Worm (Caenorhabditis elegans) whole organism, L2 larva: ENCODE data around the gene him-10.
A peak's percentile ranks its signal among the peaks of the same experiment; 100 is the strongest.

Source experiments
- C34F6.9 ChIP-seq: fragments of 150-350 bp; optimal IDR thresholded peaks from 2 replicates; lab custom pipeline; 2014; ENCODE audit warnings: missing biosample characterization, missing genetic modification characterization
- F13H6.1 ChIP-seq: sonication (generic microtip); optimal IDR thresholded peaks from 2 replicates; lab custom pipeline; 2016; ENCODE audit warnings: missing genetic modification characterization, missing compliant biosample characterization
- R02D3.7 ChIP-seq: fragments of 150-350 bp; optimal IDR thresholded peaks from 2 replicates; lab custom pipeline; 2014; ENCODE audit warnings: missing biosample characterization, missing genetic modification characterization
- Y55F3AM.14 ChIP-seq: fragments of 200-800 bp; sonication (Bioruptor generic); optimal IDR thresholded peaks from 2 replicates; lab custom pipeline; 2018; ENCODE audit warnings: mild to moderate bottlenecking, missing genetic modification characterization, missing compliant biosample characterization
- ZK546.5 ChIP-seq: sonication (generic microtip); optimal IDR thresholded peaks from 2 replicates; lab custom pipeline; 2017; ENCODE audit warnings: missing biosample characterization, missing genetic modification characterization
- alr-1 ChIP-seq: fragments of 150-350 bp; optimal IDR thresholded peaks from 2 replicates; lab custom pipeline; 2014; ENCODE audit warnings: missing biosample characterization, missing genetic modification characterization
- aly-2 ChIP-seq: fragments of 150-350 bp; optimal IDR thresholded peaks from 2 replicates; lab custom pipeline; 2014; ENCODE audit warnings: missing biosample characterization, missing genetic modification characterization
- ama-1 ChIP-seq: fragments of 150-350 bp; optimal IDR thresholded peaks from 2 replicates; lab custom pipeline; 2018; ENCODE audit warnings: inconsistent platforms
- blmp-1 ChIP-seq: sonication (generic microtip); optimal IDR thresholded peaks from 2 replicates; lab custom pipeline; 2017; ENCODE audit warnings: missing genetic modification characterization, mild to moderate bottlenecking, missing compliant biosample characterization, antibody characterized with exemption, moderate library complexity; ENCODE audit not compliant: insufficient read depth
- ceh-16 ChIP-seq: fragments of 150-350 bp; optimal IDR thresholded peaks from 2 replicates; lab custom pipeline; 2014; ENCODE audit warnings: missing biosample characterization, missing genetic modification characterization
- ceh-82 ChIP-seq: fragments of 150-350 bp; optimal IDR thresholded peaks from 2 replicates; lab custom pipeline; 2014; ENCODE audit warnings: missing biosample characterization, missing genetic modification characterization
- crh-2 ChIP-seq: sonication (generic microtip); optimal IDR thresholded peaks from 2 replicates; lab custom pipeline; 2017; ENCODE audit warnings: missing biosample characterization, missing genetic modification characterization
- dmd-4 ChIP-seq: sonication (generic microtip); optimal IDR thresholded peaks from 2 replicates; lab custom pipeline; 2017; ENCODE audit warnings: missing biosample characterization, missing genetic modification characterization
- egl-27 ChIP-seq: sonication (generic microtip); optimal IDR thresholded peaks from 3 replicates; lab custom pipeline; 2017; ENCODE audit warnings: missing biosample characterization, missing genetic modification reagents, missing genetic modification characterization
- elt-1 ChIP-seq: fragments of 150-350 bp; optimal IDR thresholded peaks from 2 replicates; lab custom pipeline; 2014; ENCODE audit warnings: missing biosample characterization, missing genetic modification characterization
- elt-3 ChIP-seq: sonication (generic microtip); optimal IDR thresholded peaks from 2 replicates; lab custom pipeline; 2017; ENCODE audit warnings: missing biosample characterization, missing genetic modification characterization
- fos-1 ChIP-seq: fragments of 150-350 bp; optimal IDR thresholded peaks from 2 replicates; lab custom pipeline; 2014; ENCODE audit warnings: missing biosample characterization, missing genetic modification characterization
- gmeb-1 ChIP-seq: fragments of 150-350 bp; optimal IDR thresholded peaks from 2 replicates; lab custom pipeline; 2014; ENCODE audit warnings: missing biosample characterization, missing genetic modification characterization
- lin-11 ChIP-seq: fragments of 150-350 bp; sonication (generic microtip); optimal IDR thresholded peaks from 2 replicates; lab custom pipeline; 2014; ENCODE audit warnings: missing biosample characterization, missing genetic modification characterization, inconsistent platforms, mixed read lengths
- lin-13 ChIP-seq: fragments of 150-350 bp; optimal IDR thresholded peaks from 2 replicates; lab custom pipeline; 2014; ENCODE audit warnings: missing biosample characterization, missing genetic modification reagents, missing genetic modification characterization
- lin-39 ChIP-seq: fragments of 150-350 bp; optimal IDR thresholded peaks from 2 replicates; lab custom pipeline; 2014; ENCODE audit warnings: missing biosample characterization, missing genetic modification reagents, missing genetic modification characterization
- lsy-2 ChIP-seq, 2 experiments: fragments of 150-350 bp in 1 of 2; sonication (generic microtip) in 1 of 2; optimal IDR thresholded peaks; 2 replicates each; lab custom pipeline; 2014 to 2017; ENCODE audit warnings: missing biosample characterization in 2 of 2, missing genetic modification characterization in 2 of 2
- mab-5 ChIP-seq: fragments of 150-350 bp; optimal IDR thresholded peaks from 2 replicates; lab custom pipeline; 2014; ENCODE audit warnings: missing biosample characterization, missing genetic modification characterization
- mdl-1 ChIP-seq, 2 experiments: fragments of 150-350 bp in 1 of 2; sonication (generic microtip) in 1 of 2; optimal IDR thresholded peaks; 2 replicates each; lab custom pipeline; 2017; ENCODE audit warnings: missing biosample characterization in 2 of 2, missing genetic modification characterization in 2 of 2
- nhr-10 ChIP-seq: sonication (generic microtip); optimal IDR thresholded peaks from 2 replicates; lab custom pipeline; 2017; ENCODE audit warnings: missing biosample characterization, missing genetic modification characterization
- nhr-11 ChIP-seq: fragments of 150-350 bp; optimal IDR thresholded peaks from 2 replicates; lab custom pipeline; 2014; ENCODE audit warnings: missing biosample characterization, missing genetic modification characterization
- nhr-129 ChIP-seq: fragments of 150-350 bp; optimal IDR thresholded peaks from 2 replicates; lab custom pipeline; 2014; ENCODE audit warnings: missing biosample characterization, missing genetic modification characterization
- nhr-21 ChIP-seq: fragments of 150-350 bp; optimal IDR thresholded peaks from 2 replicates; lab custom pipeline; 2014; ENCODE audit warnings: missing biosample characterization, missing genetic modification characterization
- nhr-237 ChIP-seq: fragments of 150-350 bp; optimal IDR thresholded peaks from 2 replicates; lab custom pipeline; 2014; ENCODE audit warnings: missing biosample characterization, missing genetic modification characterization
- nhr-25 ChIP-seq: fragments of 150-350 bp; sonication (generic microtip); optimal IDR thresholded peaks from 3 replicates; lab custom pipeline; 2014; ENCODE audit warnings: missing biosample characterization, missing genetic modification characterization
- nhr-77 ChIP-seq: fragments of 150-350 bp; optimal IDR thresholded peaks from 2 replicates; lab custom pipeline; 2014; ENCODE audit warnings: missing biosample characterization, missing genetic modification characterization
- peb-1 ChIP-seq: fragments of 150-350 bp; optimal IDR thresholded peaks from 2 replicates; lab custom pipeline; 2014; ENCODE audit warnings: missing biosample characterization, missing genetic modification characterization
- sem-4 ChIP-seq: fragments of 150-350 bp; optimal IDR thresholded peaks from 2 replicates; lab custom pipeline; 2014; ENCODE audit warnings: missing biosample characterization, missing genetic modification reagents, missing genetic modification characterization
- sma-3 ChIP-seq: sonication (generic microtip); optimal IDR thresholded peaks from 2 replicates; lab custom pipeline; 2016; ENCODE audit warnings: missing genetic modification reagents, missing genetic modification characterization, missing compliant biosample characterization
- sma-9 ChIP-seq, 2 experiments: fragments of 150-350 bp in 1 of 2; sonication (generic microtip) in 1 of 2; optimal IDR thresholded peaks; 2 replicates each; lab custom pipeline; 2014 to 2016; ENCODE audit warnings: missing genetic modification characterization in 2 of 2, mild to moderate bottlenecking in 1 of 2, missing biosample characterization in 1 of 2, missing compliant biosample characterization in 1 of 2, missing genetic modification reagents in 1 of 2, moderate library complexity in 1 of 2
- snpc-4 ChIP-seq: fragments of 150-350 bp; optimal IDR thresholded peaks from 2 replicates; lab custom pipeline; 2014; ENCODE audit warnings: missing biosample characterization, missing genetic modification characterization
- unc-55 ChIP-seq: fragments of 150-350 bp; sonication (generic microtip); optimal IDR thresholded peaks from 3 replicates; lab custom pipeline; 2014; ENCODE audit warnings: missing biosample characterization, missing genetic modification reagents, missing genetic modification characterization
- unc-62 ChIP-seq: fragments of 150-350 bp; optimal IDR thresholded peaks from 2 replicates; lab custom pipeline; 2014; ENCODE audit warnings: missing biosample characterization, missing genetic modification reagents, missing genetic modification characterization
- zag-1 ChIP-seq: fragments of 150-350 bp; optimal IDR thresholded peaks from 2 replicates; lab custom pipeline; 2014; ENCODE audit warnings: missing biosample characterization, missing genetic modification characterization
- ztf-11 ChIP-seq: sonication (generic microtip); optimal IDR thresholded peaks from 2 replicates; lab custom pipeline; 2017; ENCODE audit warnings: missing biosample characterization, missing genetic modification characterization
- ztf-4 ChIP-seq: fragments of 150-350 bp; optimal IDR thresholded peaks from 2 replicates; lab custom pipeline; 2014; ENCODE audit warnings: missing biosample characterization, missing genetic modification characterization

The him-10 gene

ce11 chrIII:5782080-5782479, 21.0 kb upstream of the him-10 start:
- TF ChIP-seq unc-62 (GFP tag; lab: Kevin White, UChicago) (no peak), ama-1 (no peak), alr-1 (tag; lab: Kevin White, UChicago) (no peak), ceh-82 (no peak), lin-39 (no peak), unc-55 (no peak), nhr-11 (tag; lab: Kevin White, UChicago) (no peak), Y55F3AM.14 (no peak), C34F6.9 (tag; lab: Kevin White, UChicago) (no peak), ztf-11 (tag; lab: Kevin White, UChicago) (no peak), nhr-25 (tag; lab: Kevin White, UChicago) (no peak), lin-11 (tag; lab: Kevin White, UChicago) (no peak), sma-3 (GFP tag; lab: Kevin White, UChicago) (no peak), mab-5 (no peak), peb-1 (tag; lab: Kevin White, UChicago) (no peak)

ce11 chrIII:5785273-5785929, 17.7 kb upstream of the him-10 start, which contains the start of gene Y37B11A.3:
Gene Y37B11A.3, minus strand, starts transcription at chrIII:5785323.
- TF ChIP-seq ztf-11 (tag; lab: Kevin White, UChicago) (no peak), lin-13 (GFP tag; lab: Kevin White, UChicago) (peak; percentile 67), elt-3 (no peak), zag-1 (tag; lab: Kevin White, UChicago) (peak; percentile 23), egl-27 (peak; percentile 27), nhr-25 (tag; lab: Kevin White, UChicago) (peak; percentile 76), sma-3 (GFP tag; lab: Kevin White, UChicago) (peak; percentile 81), unc-55 (peak; percentile 82), C34F6.9 (tag; lab: Kevin White, UChicago) (peak; percentile 84), nhr-10 (tag; lab: Kevin White, UChicago) (no peak), blmp-1 (tag; lab: Kevin White, UChicago) (peak; percentile 19), R02D3.7 (tag; lab: Kevin White, UChicago) (peak; percentile 35), nhr-129 (tag; lab: Kevin White, UChicago) (peak; percentile 71), ceh-82 (peak; percentile 7), lin-11 (tag; lab: Kevin White, UChicago) (peak; percentile 71), ama-1 (no peak), lin-39 (no peak), lsy-2 (tag; optimal IDR thresholded peaks at IDR 0.05; lab: Kevin White, UChicago) (peak; percentile 81 to 83), F13H6.1 (tag; lab: Kevin White, UChicago) (peak; percentile 61), mab-5 (peak; percentile 33), mdl-1 (tag; optimal IDR thresholded peaks at IDR 0.05; lab: Kevin White, UChicago) (no peak), sma-9 (GFP tag; optimal IDR thresholded peaks at IDR 0.05; lab: Kevin White, UChicago) (peak; percentile 81), sma-9 (tag; optimal IDR thresholded peaks at IDR 0.05; lab: Kevin White, UChicago) (no peak), gmeb-1 (tag; lab: Kevin White, UChicago) (peak; percentile 84), snpc-4 (tag; lab: Kevin White, UChicago) (peak; percentile 15), ZK546.5 (tag; lab: Kevin White, UChicago) (no peak), fos-1 (tag; lab: Kevin White, UChicago) (peak; percentile 19), sem-4 (tag; lab: Kevin White, UChicago) (peak; percentile 58), nhr-21 (tag; lab: Kevin White, UChicago) (peak; percentile 55), Y55F3AM.14 (no peak), nhr-237 (no peak), ztf-4 (tag; lab: Kevin White, UChicago) (peak; percentile 46), crh-2 (tag; lab: Kevin White, UChicago) (peak; percentile 63)

- no peak for TF ChIP-seq ceh-16 (tag; lab: Kevin White, UChicago)
- no peak for TF ChIP-seq nhr-77
- no peak for TF ChIP-seq sma-9 (GFP tag; optimal IDR thresholded peaks at IDR 0.05; lab: Kevin White, UChicago)
- no peak for TF ChIP-seq sma-9 (tag; optimal IDR thresholded peaks at IDR 0.05; lab: Kevin White, UChicago)
- no peak for TF ChIP-seq elt-1 (tag; lab: Kevin White, UChicago)
- no peak for TF ChIP-seq unc-55
- no peak for TF ChIP-seq alr-1 (tag; lab: Kevin White, UChicago)
- no peak for TF ChIP-seq unc-62 (GFP tag; lab: Kevin White, UChicago)
- TF ChIP-seq dmd-4 (tag; lab: Kevin White, UChicago) = no peak
- no peak for TF ChIP-seq ztf-11 (tag; lab: Kevin White, UChicago)
- TF ChIP-seq sem-4 (tag; lab: Kevin White, UChicago) = no peak
- TF ChIP-seq aly-2 = no peak
- TF ChIP-seq lin-39 = no peak
Measured at ce11 chrIII:5790550-5790949, 12.5 kb upstream of the him-10 start, which contains the start of gene rev-3. Gene rev-3, minus strand, starts transcription at chrIII:5790650.
